Fruit fly (Drosophila melanogaster): ENCODE results near the gene ND-B16.6.

- no peak for TF ChIP-seq br (GFP tag; optimal IDR thresholded peaks at IDR 0.05)
- no peak for TF ChIP-seq lola (GFP tag; optimal IDR thresholded peaks at IDR 0.05)
- TF ChIP-seq fru (GFP tag; optimal IDR thresholded peaks at IDR 0.05), result no peak
- TF ChIP-seq Jra (GFP tag; optimal IDR thresholded peaks at IDR 0.05), result no peak
- TF ChIP-seq usp (GFP tag; optimal IDR thresholded peaks at IDR 0.05), result no peak
- TF ChIP-seq pan (optimal IDR thresholded peaks at IDR 0.05), result no peak
Measured at dm6 chrX:6334945-6335344, 15.3 kb downstream of the ND-B16.6 start.

Measured in whole organism, wandering third instar larva.